Worm (Caenorhabditis elegans): ENCODE results near the gene ifg-1.

ifg-1 gene

ce11 chrII:8193126-8193525 is 23.9 kb upstream of the ifg-1 start, which contains the start of gene T05C12.9:
T05C12.9 (minus strand) TSS chrII:8193226.
- no peak for TF ChIP-seq tra-1 (GFP tag; IDR thresholded peaks at IDR 0.05)
- no peak for TF ChIP-seq rbr-2 (tag; optimal IDR thresholded peaks at IDR 0.05)
- no peak for TF ChIP-seq daf-19 (GFP tag; conservative IDR thresholded peaks at IDR 0.05)
- no peak for TF ChIP-seq mdt-29 (GFP tag; IDR thresholded peaks at IDR 0.05)
- no peak for TF ChIP-seq unc-39 (tag; optimal IDR thresholded peaks at IDR 0.05)
- no peak for TF ChIP-seq daf-16 (GFP tag; optimal IDR thresholded peaks at IDR 0.05)
- TF ChIP-seq daf-16 (tag; optimal IDR thresholded peaks at IDR 0.05), result no peak
- no peak for TF ChIP-seq mes-2 (tag; optimal IDR thresholded peaks at IDR 0.05; ENCODE audit: poor library complexity, severe bottlenecking)
- TF ChIP-seq T20F7.1 (GFP tag; optimal IDR thresholded peaks at IDR 0.05), result no peak
- TF ChIP-seq jun-1 (tag; optimal IDR thresholded peaks at IDR 0.05), result no peak
- no peak for TF ChIP-seq F44E2.7 (GFP tag; IDR thresholded peaks at IDR 0.05)
- TF ChIP-seq dve-1 (tag; optimal IDR thresholded peaks at IDR 0.05; ENCODE audit: insufficient read depth), result no peak
- no peak for TF ChIP-seq Y48G9A.11 (GFP tag; IDR thresholded peaks at IDR 0.05)
- TF ChIP-seq D1046.2 (GFP tag; IDR thresholded peaks at IDR 0.05), result no peak

- no peak for TF ChIP-seq dmd-9 (GFP tag; IDR thresholded peaks at IDR 0.05)
- no peak for TF ChIP-seq ceh-82 (tag; optimal IDR thresholded peaks at IDR 0.05)
- TF ChIP-seq unc-62 (GFP tag; optimal IDR thresholded peaks at IDR 0.05 in 1 of 2), result peak in 1 of 2 experiments; percentile 49
- no peak for TF ChIP-seq unc-62 (tag; optimal IDR thresholded peaks at IDR 0.05)
- TF ChIP-seq mep-1 (tag; optimal IDR thresholded peaks at IDR 0.05), result no peak
- TF ChIP-seq mes-2 (tag; optimal IDR thresholded peaks at IDR 0.05; ENCODE audit: poor library complexity, severe bottlenecking), result no peak
These were observed 23.1 kb upstream of the ifg-1 start for ce11 chrII:8193922-8194321.

- TF ChIP-seq dmd-8 (GFP tag; IDR thresholded peaks at IDR 0.05) (no peak), nhr-10 (tag; optimal IDR thresholded peaks at IDR 0.05) (no peak), zag-1 (tag; optimal IDR thresholded peaks at IDR 0.05) (no peak), nhr-28 (tag; optimal IDR thresholded peaks at IDR 0.05) (no peak), spr-1 (tag; optimal IDR thresholded peaks at IDR 0.05) (no peak), lin-13 (GFP tag; optimal IDR thresholded peaks at IDR 0.05) (no peak), daf-12 (tag; optimal IDR thresholded peaks at IDR 0.05) (no peak), lim-7 (GFP tag; IDR thresholded peaks at IDR 0.05) (no peak), ama-1 (optimal IDR thresholded peaks at IDR 0.05) (no peak), duxl-1 (tag; optimal IDR thresholded peaks at IDR 0.05; ENCODE audit: poor library complexity) (no peak), F10B5.3 (tag; optimal IDR thresholded peaks at IDR 0.05) (no peak), skn-1 (tag; optimal IDR thresholded peaks at IDR 0.05) (no peak), T20F7.1 (GFP tag; optimal IDR thresholded peaks at IDR 0.05) (no peak)
These were observed 18.5 kb upstream of the ifg-1 start, which contains the start of gene qua-1 for ce11 chrII:8198503-8198902. qua-1 (plus strand) TSS chrII:8198803.

ce11 chrII:8199803-8200202 is 17.2 kb upstream of the ifg-1 start:
- TF ChIP-seq aha-1 (tag), result peak; percentile 78
- no peak for TF ChIP-seq pqm-1 (tag; optimal IDR thresholded peaks at IDR 0.05)

DNA sequence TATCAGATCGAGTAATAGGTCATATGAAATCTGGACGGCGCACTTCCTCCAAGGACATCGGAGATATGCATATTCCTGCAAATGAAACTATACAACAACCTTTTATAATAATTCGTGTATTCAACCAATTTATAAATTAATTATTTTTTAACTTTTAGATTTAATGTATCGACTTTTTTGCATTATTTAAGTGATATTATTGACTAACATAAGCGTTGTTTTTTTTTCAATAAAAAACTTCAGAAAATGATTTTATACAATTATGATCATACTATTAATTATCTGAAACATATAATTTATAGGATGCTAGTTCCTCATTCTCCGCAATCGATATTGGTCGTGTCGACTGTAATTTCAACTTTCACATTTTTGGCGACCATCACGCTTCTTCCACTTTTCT is 13.0 kb upstream of the ifg-1 start, which contains the start of gene col-76:
Gene col-76 (plus strand): TSS at position 301 of the 400 bp plus-strand sequence.
- TF ChIP-seq tag-97 (GFP tag; IDR thresholded peaks at IDR 0.05), result no peak
- no peak for TF ChIP-seq nhr-76 (tag; optimal IDR thresholded peaks at IDR 0.05)
- no peak for TF ChIP-seq arid-1 (GFP tag; conservative IDR thresholded peaks at IDR 0.05)
- no peak for TF ChIP-seq ama-1 (optimal IDR thresholded peaks at IDR 0.05)
- no peak for TF ChIP-seq hmg-1.1 (GFP tag; IDR thresholded peaks at IDR 0.05)
- TF ChIP-seq rbr-2 (tag; optimal IDR thresholded peaks at IDR 0.05), result no peak
- no peak for TF ChIP-seq dmd-6 (GFP tag; IDR thresholded peaks at IDR 0.05)
- no peak for TF ChIP-seq egl-27 (tag; optimal IDR thresholded peaks at IDR 0.05)
